Worm (Caenorhabditis elegans) whole organism, L3 larva: Measurements from ENCODE around the gene R151.8.

Experiments used
- ceh-82 ChIP-seq: fragments of 150-350 bp; optimal IDR thresholded peaks from 2 replicates; lab custom pipeline; 2014; ENCODE audit warnings: missing biosample characterization, missing genetic modification characterization
- egl-27 ChIP-seq: sonication (generic microtip); optimal IDR thresholded peaks from 4 replicates; lab custom pipeline; 2017; ENCODE audit warnings: missing biosample characterization, missing genetic modification reagents, missing genetic modification characterization
- egl-5 ChIP-seq: fragments of 150-350 bp; optimal IDR thresholded peaks from 2 replicates; lab custom pipeline; 2017; ENCODE audit warnings: missing biosample characterization, missing genetic modification reagents, missing genetic modification characterization, inconsistent platforms
- fkh-10 ChIP-seq: sonication (generic microtip); optimal IDR thresholded peaks from 2 replicates; lab custom pipeline; 2017; ENCODE audit warnings: missing biosample characterization, missing genetic modification reagents, missing genetic modification characterization
- fos-1 ChIP-seq: fragments of 150-350 bp; optimal IDR thresholded peaks from 2 replicates; lab custom pipeline; 2014; ENCODE audit warnings: missing biosample characterization, missing genetic modification characterization
- nhr-77 ChIP-seq: fragments of 150-350 bp; optimal IDR thresholded peaks from 2 replicates; lab custom pipeline; 2014; ENCODE audit warnings: missing biosample characterization, missing genetic modification characterization
- pqm-1 ChIP-seq: fragments of 150-350 bp; optimal IDR thresholded peaks from 2 replicates; lab custom pipeline; 2017; ENCODE audit warnings: missing biosample characterization, missing genetic modification characterization, inconsistent platforms
- unc-39 ChIP-seq: sonication (generic microtip); optimal IDR thresholded peaks from 4 replicates; lab custom pipeline; 2017; ENCODE audit warnings: missing biosample characterization, missing genetic modification characterization
- unc-62 ChIP-seq: fragments of 150-350 bp; sonication (generic microtip); optimal IDR thresholded peaks from 4 replicates; lab custom pipeline; 2014; ENCODE audit warnings: missing biosample characterization, missing genetic modification reagents, missing genetic modification characterization

DNA sequence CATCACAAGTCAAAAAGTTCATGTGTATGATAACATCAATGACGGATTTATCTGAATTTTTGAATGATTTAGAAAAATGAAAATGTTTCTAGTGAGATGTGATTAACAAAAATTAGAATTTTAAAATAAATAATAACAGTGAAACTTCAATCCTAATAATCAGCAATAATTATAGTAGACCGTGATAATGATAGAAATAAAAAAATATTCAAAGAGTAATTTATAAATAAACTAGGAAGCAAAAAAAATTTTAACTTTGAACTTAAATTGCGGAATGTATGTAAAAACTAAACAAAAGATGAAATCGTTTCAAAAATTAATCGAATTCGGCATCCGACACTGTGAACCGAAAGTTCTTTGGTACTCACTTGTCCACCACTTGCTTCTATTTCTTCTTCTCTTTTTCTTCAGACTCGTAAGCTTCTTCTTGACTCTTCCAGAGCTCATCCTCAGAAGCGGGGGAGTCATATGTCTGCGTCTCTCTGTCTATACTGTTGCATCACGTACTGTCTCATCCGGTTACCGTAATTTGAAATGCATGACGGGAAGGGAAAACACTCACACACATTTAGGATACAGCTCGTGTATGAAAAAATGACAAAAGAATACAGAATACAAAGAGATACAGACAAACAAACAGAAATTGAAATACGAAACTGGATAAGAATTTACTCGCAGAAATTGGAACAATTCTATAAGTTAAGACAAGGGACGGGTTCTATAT lies 36.5 kb downstream of the R151.8 start, which contains the start of gene mec-14:
- no peak for TF ChIP-seq egl-5
- TF ChIP-seq nhr-77 (tag; lab: Kevin White, UChicago): no peak
- TF ChIP-seq pqm-1 (tag; lab: Kevin White, UChicago): no peak
- TF ChIP-seq egl-27: no peak
- TF ChIP-seq unc-39 (tag; lab: Kevin White, UChicago): no peak
- no peak for TF ChIP-seq fos-1
- TF ChIP-seq ceh-82: no peak
- no peak for TF ChIP-seq fkh-10 (GFP tag; lab: Kevin White, UChicago)
- TF ChIP-seq unc-62 (GFP tag; lab: Kevin White, UChicago): no peak
